Worm (Caenorhabditis elegans) whole organism, L4/young adult: ENCODE measurements around the gene F14F9.6.

Experiments
- W03F9.2 ChIP-seq: fragments of 150-350 bp; optimal IDR thresholded peaks from 2 replicates; lab custom pipeline; 2014; ENCODE audit warnings: missing biosample characterization, missing genetic modification characterization
- dao-5 ChIP-seq: sonication (generic microtip); optimal IDR thresholded peaks from 2 replicates; lab custom pipeline; 2016; ENCODE audit warnings: missing genotype, missing genetic modification characterization, moderate library complexity, missing compliant biosample characterization
- him-1 ChIP-seq: sonication (generic microtip); optimal IDR thresholded peaks from 2 replicates; lab custom pipeline; 2016; ENCODE audit warnings: missing genotype, missing genetic modification reagents, missing genetic modification characterization, missing compliant biosample characterization

The F14F9.6 gene

ce11 chrV:5146394-5146793 lies at the start of gene F14F9.6:
TSS of gene F14F9.6 (minus strand) at chrV:5146494.
- TF ChIP-seq dao-5 (tag; lab: Kevin White, UChicago) (no peak), him-1 (tag; lab: Kevin White, UChicago) (no peak), W03F9.2 (tag; lab: Kevin White, UChicago) (no peak)

ce11 chrV:5194508-5194907 lies 48.2 kb upstream of the F14F9.6 start, which contains the start of gene abu-8:
TSS of gene abu-8 (minus strand) at chrV:5194608.
- TF ChIP-seq dao-5 (tag; lab: Kevin White, UChicago) (no peak), him-1 (tag; lab: Kevin White, UChicago) (no peak), W03F9.2 (tag; lab: Kevin White, UChicago) (no peak)

- no peak for TF ChIP-seq dao-5 (tag; lab: Kevin White, UChicago)
Measured at ce11 chrV:5192501-5192900, 46.2 kb upstream of the F14F9.6 start, which contains the start of gene C03A7.13. TSS of gene C03A7.13 (minus strand) at chrV:5192543.

ce11 chrV:5181612-5182011 lies 35.3 kb upstream of the F14F9.6 start, which contains the start of gene C03A7.2:
TSS of gene C03A7.2 (plus strand) at chrV:5181912.
- TF ChIP-seq dao-5 (tag; lab: Kevin White, UChicago), result no peak
- TF ChIP-seq him-1 (tag; lab: Kevin White, UChicago), result no peak
- no peak for TF ChIP-seq W03F9.2 (tag; lab: Kevin White, UChicago)

ce11 chrV:5178051-5178450 lies 31.8 kb upstream of the F14F9.6 start:
- TF ChIP-seq him-1 (tag; lab: Kevin White, UChicago) (no peak), dao-5 (tag; lab: Kevin White, UChicago) (no peak), W03F9.2 (tag; lab: Kevin White, UChicago) (no peak)

- TF ChIP-seq W03F9.2 (tag; lab: Kevin White, UChicago), result no peak
- no peak for TF ChIP-seq dao-5 (tag; lab: Kevin White, UChicago)
Measured at ce11 chrV:5177209-5177608, 30.9 kb upstream of the F14F9.6 start, which contains the start of gene ugt-51. TSS of gene ugt-51 (minus strand) at chrV:5177309.

- TF ChIP-seq him-1 (tag; lab: Kevin White, UChicago) (no peak), W03F9.2 (tag; lab: Kevin White, UChicago) (no peak), dao-5 (tag; lab: Kevin White, UChicago) (no peak)
Measured at ce11 chrV:5172833-5173232, 26.5 kb upstream of the F14F9.6 start, which contains the start of gene srt-65. TSS of gene srt-65 (minus strand) at chrV:5172933.

- TF ChIP-seq dao-5 (tag; lab: Kevin White, UChicago) (no peak), him-1 (tag; lab: Kevin White, UChicago) (no peak), W03F9.2 (tag; lab: Kevin White, UChicago) (no peak)
Measured at ce11 chrV:5169586-5169985, 23.3 kb upstream of the F14F9.6 start, which contains the start of gene srt-64. TSS of gene srt-64 (minus strand) at chrV:5169686.

- TF ChIP-seq him-1 (tag; lab: Kevin White, UChicago) (no peak), dao-5 (tag; lab: Kevin White, UChicago) (no peak), W03F9.2 (tag; lab: Kevin White, UChicago) (no peak)
Measured at ce11 chrV:5165426-5165825, 19.1 kb upstream of the F14F9.6 start, which contains the start of gene srw-140. TSS of gene srw-140 (plus strand) at chrV:5165726.

ce11 chrV:5164682-5165081 lies 18.4 kb upstream of the F14F9.6 start, which contains the start of gene abu-7:
TSS of gene abu-7 (minus strand) at chrV:5164782.
- TF ChIP-seq W03F9.2 (tag; lab: Kevin White, UChicago), result no peak
- TF ChIP-seq him-1 (tag; lab: Kevin White, UChicago), result no peak
- no peak for TF ChIP-seq dao-5 (tag; lab: Kevin White, UChicago)

ce11 chrV:5161792-5162191 lies 15.5 kb upstream of the F14F9.6 start, which contains the start of gene abu-6:
TSS of gene abu-6 (minus strand) at chrV:5161892.
- no peak for TF ChIP-seq him-1 (tag; lab: Kevin White, UChicago)
- no peak for TF ChIP-seq dao-5 (tag; lab: Kevin White, UChicago)
- TF ChIP-seq W03F9.2 (tag; lab: Kevin White, UChicago), result no peak

ce11 chrV:5158302-5158701 lies 12.0 kb upstream of the F14F9.6 start, which contains the start of gene abu-15:
TSS of gene abu-15 (plus strand) at chrV:5158602.
- TF ChIP-seq W03F9.2 (tag; lab: Kevin White, UChicago) (no peak), him-1 (tag; lab: Kevin White, UChicago) (no peak), dao-5 (tag; lab: Kevin White, UChicago) (no peak)

- TF ChIP-seq dao-5 (tag; lab: Kevin White, UChicago) (no peak), him-1 (tag; lab: Kevin White, UChicago) (no peak), W03F9.2 (tag; lab: Kevin White, UChicago) (no peak)
Measured at ce11 chrV:5157660-5158059, 11.4 kb upstream of the F14F9.6 start, which contains the start of gene srx-39. TSS of gene srx-39 (minus strand) at chrV:5157760.

- TF ChIP-seq dao-5 (tag; lab: Kevin White, UChicago) (no peak), him-1 (tag; lab: Kevin White, UChicago) (no peak), W03F9.2 (tag; lab: Kevin White, UChicago) (no peak)
Measured at ce11 chrV:5155516-5155915, 9.2 kb upstream of the F14F9.6 start, which contains the start of gene srx-38. TSS of gene srx-38 (minus strand) at chrV:5155616.
